Worm (Caenorhabditis elegans) whole organism, L4/young adult: Measurements from ENCODE around the gene str-230.

Experiments
- W03F9.2 ChIP-seq: fragments of 150-350 bp; optimal IDR thresholded peaks from 2 replicates; lab custom pipeline; 2014; ENCODE audit warnings: missing biosample characterization, missing genetic modification characterization
- dao-5 ChIP-seq: sonication (generic microtip); optimal IDR thresholded peaks from 2 replicates; lab custom pipeline; 2016; ENCODE audit warnings: missing genotype, missing genetic modification characterization, moderate library complexity, missing compliant biosample characterization
- him-1 ChIP-seq: sonication (generic microtip); optimal IDR thresholded peaks from 2 replicates; lab custom pipeline; 2016; ENCODE audit warnings: missing genotype, missing genetic modification reagents, missing genetic modification characterization, missing compliant biosample characterization

str-230 gene

ce11 chrV:14175216-14175615, 35.4 kb downstream of the str-230 start, which contains the start of gene cest-2.2:
TSS of gene cest-2.2 (minus strand) at chrV:14175355.
- TF ChIP-seq W03F9.2 (tag; lab: Kevin White, UChicago): no peak
- no peak for TF ChIP-seq him-1 (tag; lab: Kevin White, UChicago)
- TF ChIP-seq dao-5 (tag; lab: Kevin White, UChicago): no peak

ce11 chrV:14171284-14171683, 39.4 kb downstream of the str-230 start, which contains the start of gene cest-2.1:
TSS of gene cest-2.1 (minus strand) at chrV:14171481.
- TF ChIP-seq dao-5 (tag; lab: Kevin White, UChicago): no peak
- TF ChIP-seq him-1 (tag; lab: Kevin White, UChicago): no peak
- no peak for TF ChIP-seq W03F9.2 (tag; lab: Kevin White, UChicago)

DNA sequence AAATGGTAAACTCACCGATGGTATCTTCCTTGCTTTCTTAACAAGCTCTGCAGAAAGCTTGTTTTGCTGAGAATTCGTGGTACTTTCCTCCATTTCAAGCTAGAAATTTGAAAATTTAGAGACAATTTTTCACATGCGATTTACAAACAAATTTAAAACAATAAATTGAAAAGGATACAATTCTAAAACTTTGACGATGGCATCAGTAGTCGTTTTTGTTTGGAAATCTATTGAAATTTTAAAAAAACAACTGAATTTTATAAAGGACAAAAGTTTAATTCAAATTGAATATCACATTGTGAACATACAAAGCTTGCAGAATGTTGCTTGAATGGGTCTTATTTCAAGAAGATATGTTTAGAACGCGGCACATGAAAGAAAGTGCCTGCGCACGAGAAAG, 43.0 kb downstream of the str-230 start, which contains the start of gene ocam-1:
ocam-1 (minus strand) TSS at position 101 of the 400 bp plus-strand sequence.
- no peak for TF ChIP-seq dao-5 (tag; lab: Kevin White, UChicago)
- TF ChIP-seq W03F9.2 (tag; lab: Kevin White, UChicago): no peak
- no peak for TF ChIP-seq him-1 (tag; lab: Kevin White, UChicago)

ce11 chrV:14166630-14167029, 44.0 kb downstream of the str-230 start, which contains the start of gene cest-1.1:
TSS of gene cest-1.1 (minus strand) at chrV:14166730.
- TF ChIP-seq him-1 (tag; lab: Kevin White, UChicago): no peak

- TF ChIP-seq him-1 (tag; lab: Kevin White, UChicago) (no peak), dao-5 (tag; lab: Kevin White, UChicago) (no peak)
Observed at ce11 chrV:14165745-14166144, 44.9 kb downstream of the str-230 start.

DNA sequence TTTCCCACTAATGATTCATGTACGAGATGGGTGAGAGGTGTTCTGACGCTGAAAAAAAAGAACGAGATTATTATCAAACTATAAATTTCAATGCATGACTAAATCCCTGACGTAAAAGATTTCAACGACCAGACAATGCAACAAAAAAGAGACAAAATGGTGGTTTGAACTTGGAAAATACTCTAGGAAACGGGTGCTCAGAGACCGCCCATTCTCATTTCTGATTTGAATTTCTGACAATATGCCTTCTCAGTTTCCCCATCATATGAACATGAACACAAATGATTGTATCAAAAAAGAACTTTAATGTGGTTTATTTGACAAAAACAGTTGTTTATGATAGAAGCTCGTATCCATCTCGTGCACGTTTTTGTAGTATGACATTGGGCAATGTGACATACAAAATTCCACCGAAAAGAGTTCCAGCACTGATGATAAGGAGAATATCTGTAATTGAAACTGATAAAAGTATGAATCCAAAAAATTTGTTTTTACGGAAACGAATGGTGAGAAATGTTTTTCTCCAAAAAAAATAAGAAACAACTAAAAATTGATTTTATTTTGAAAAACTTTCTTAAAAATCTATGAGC, 47.6 kb downstream of the str-230 start, which contains the start of gene srd-26:
srd-26 (minus strand) TSS at position 51 of the 590 bp plus-strand sequence.
- TF ChIP-seq him-1 (tag; lab: Kevin White, UChicago) (no peak), dao-5 (tag; lab: Kevin White, UChicago) (no peak), W03F9.2 (tag; lab: Kevin White, UChicago) (no peak)

- TF ChIP-seq him-1 (tag; lab: Kevin White, UChicago): no peak
- no peak for TF ChIP-seq dao-5 (tag; lab: Kevin White, UChicago)
- no peak for TF ChIP-seq W03F9.2 (tag; lab: Kevin White, UChicago)
Observed at ce11 chrV:14160698-14161097, 49.9 kb downstream of the str-230 start, which contains the start of gene cest-1.2. TSS of gene cest-1.2 (minus strand) at chrV:14160862.
